Worm (Caenorhabditis elegans): ENCODE results near the gene C25E10.13.

DNA sequence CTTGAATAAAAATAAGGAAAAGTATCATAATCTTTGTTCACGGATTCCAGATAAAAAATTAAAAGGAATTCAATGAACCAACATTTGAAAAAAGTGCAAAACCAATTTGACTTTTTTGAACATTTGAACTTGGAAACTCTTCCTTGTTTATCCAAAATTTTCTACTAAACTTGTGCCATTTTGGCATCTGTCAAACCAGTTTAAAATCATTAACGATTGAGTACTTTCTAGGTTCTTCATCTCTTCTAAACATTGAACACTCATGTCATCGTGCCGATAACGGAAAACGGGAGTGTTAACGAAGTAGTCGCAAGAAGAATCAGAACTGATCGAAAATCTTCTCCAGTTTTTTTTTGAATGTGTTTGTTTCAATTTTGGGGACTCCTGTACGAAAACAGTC lies 24.7 kb downstream of the C25E10.13 start:
- TF ChIP-seq pha-4 (tag; optimal IDR thresholded peaks at IDR 0.05) (no peak), unc-120 (tag; optimal IDR thresholded peaks at IDR 0.05; ENCODE audit: poor library complexity, severe bottlenecking) (no peak), lsy-2 (tag; optimal IDR thresholded peaks at IDR 0.05) (no peak), cnd-1 (tag; optimal IDR thresholded peaks at IDR 0.05) (no peak), nhr-12 (tag; optimal IDR thresholded peaks at IDR 0.05) (no peak), ztf-11 (tag; optimal IDR thresholded peaks at IDR 0.05) (no peak)
